Worm (Caenorhabditis elegans) whole organism, L2 larva: ENCODE results near the gene Y42H9B.3.

Experiments used
- ZK546.5 ChIP-seq: sonication (generic microtip); optimal IDR thresholded peaks from 2 replicates; lab custom pipeline; 2017; ENCODE audit warnings: missing biosample characterization, missing genetic modification characterization
- aly-2 ChIP-seq: fragments of 150-350 bp; optimal IDR thresholded peaks from 2 replicates; lab custom pipeline; 2014; ENCODE audit warnings: missing biosample characterization, missing genetic modification characterization
- blmp-1 ChIP-seq: sonication (generic microtip); optimal IDR thresholded peaks from 2 replicates; lab custom pipeline; 2017; ENCODE audit warnings: missing genetic modification characterization, mild to moderate bottlenecking, missing compliant biosample characterization, antibody characterized with exemption, moderate library complexity; ENCODE audit not compliant: insufficient read depth
- fos-1 ChIP-seq: fragments of 150-350 bp; optimal IDR thresholded peaks from 2 replicates; lab custom pipeline; 2014; ENCODE audit warnings: missing biosample characterization, missing genetic modification characterization
- nhr-11 ChIP-seq: fragments of 150-350 bp; optimal IDR thresholded peaks from 2 replicates; lab custom pipeline; 2014; ENCODE audit warnings: missing biosample characterization, missing genetic modification characterization
- nhr-77 ChIP-seq: fragments of 150-350 bp; optimal IDR thresholded peaks from 2 replicates; lab custom pipeline; 2014; ENCODE audit warnings: missing biosample characterization, missing genetic modification characterization
- unc-39 ChIP-seq: fragments of 150-350 bp; optimal IDR thresholded peaks from 2 replicates; lab custom pipeline; 2014; ENCODE audit warnings: missing biosample characterization, missing genetic modification characterization
- ztf-11 ChIP-seq: sonication (generic microtip); optimal IDR thresholded peaks from 2 replicates; lab custom pipeline; 2017; ENCODE audit warnings: missing biosample characterization, missing genetic modification characterization

DNA sequence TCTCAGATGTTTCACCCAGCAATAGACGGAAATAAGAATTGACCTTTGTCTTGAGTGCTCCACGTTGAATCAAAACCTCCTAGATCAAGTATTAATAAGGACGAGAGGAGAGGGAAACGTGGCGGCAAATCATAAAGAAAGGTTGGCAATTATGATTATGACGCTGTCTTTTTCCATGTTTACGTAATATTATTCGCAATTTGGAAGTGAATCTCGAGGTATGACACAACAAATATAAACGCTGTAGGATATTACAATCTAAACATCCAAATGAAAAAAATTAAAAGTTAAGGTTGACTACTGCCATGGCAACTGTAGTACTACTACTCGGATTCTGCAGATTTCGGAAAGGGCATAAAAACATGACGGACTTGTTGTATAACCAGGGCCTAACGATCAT lies 6.1 kb downstream of the Y42H9B.3 start:
- no peak for TF ChIP-seq nhr-11
- TF ChIP-seq fos-1, result no peak
- TF ChIP-seq blmp-1 (tag; lab: Kevin White, UChicago), result no peak
- TF ChIP-seq ztf-11 (tag; lab: Kevin White, UChicago), result no peak
- no peak for TF ChIP-seq aly-2 (tag; lab: Kevin White, UChicago)
- no peak for TF ChIP-seq nhr-77
- TF ChIP-seq ZK546.5 (tag; lab: Kevin White, UChicago), result no peak
- no peak for TF ChIP-seq unc-39 (tag; lab: Kevin White, UChicago)
